Fruit fly (Drosophila melanogaster) whole organism, embryonic: Measurements from ENCODE around the gene CG8301.

Source experiments
- Atf6 ChIP-seq: fragments of 200-800 bp; sonication (Bioruptor generic); IDR thresholded peaks from 2 replicates; pipeline ENCODE4 v1.3.6; 2022; ENCODE audit warnings: missing biosample characterization, missing genetic modification characterization
- CG10147 ChIP-seq: fragments of 200-800 bp; sonication (Bioruptor generic); optimal IDR thresholded peaks from 2 replicates; lab custom pipeline; 2019; ENCODE audit warnings: missing biosample characterization, mild to moderate bottlenecking, missing genetic modification characterization, moderate library complexity
- CG10209 ChIP-seq: fragments of 200-800 bp; sonication (Bioruptor generic); optimal IDR thresholded peaks from 3 replicates; lab custom pipeline; 2017; ENCODE audit warnings: missing biosample characterization, mild to moderate bottlenecking, missing genetic modification characterization, missing genetic modification reagents
- CG10321 ChIP-seq: fragments of 200-800 bp; sonication (Bioruptor generic); IDR thresholded peaks from 2 replicates; pipeline ENCODE4 v1.3.6; 2022; ENCODE audit warnings: missing biosample characterization, missing genetic modification characterization
- CG10366 ChIP-seq: fragments of 200-800 bp; sonication (Bioruptor generic); IDR thresholded peaks from 2 replicates; pipeline ENCODE4 v1.3.6; 2022; ENCODE audit warnings: missing biosample characterization, missing genetic modification characterization
- CG10431 ChIP-seq: fragments of 200-800 bp; sonication (Bioruptor generic); optimal IDR thresholded peaks from 3 replicates; lab custom pipeline; 2018; ENCODE audit warnings: missing biosample characterization, mild to moderate bottlenecking, missing genetic modification characterization
- CG11456 ChIP-seq: fragments of 200-800 bp; sonication (Bioruptor generic); IDR thresholded peaks from 3 replicates; pipeline ENCODE4 v1.3.6; 2022; ENCODE audit warnings: missing biosample characterization, missing genetic modification characterization
- CG11696 ChIP-seq: fragments of 200-800 bp; sonication (Bioruptor generic); IDR thresholded peaks from 2 replicates; pipeline ENCODE4 v1.3.6; 2022; ENCODE audit warnings: missing biosample characterization, missing genetic modification characterization
- CG14710 ChIP-seq: fragments of 200-800 bp; sonication (Bioruptor generic); optimal IDR thresholded peaks from 3 replicates; lab custom pipeline; 2019; ENCODE audit warnings: missing biosample characterization, mild to moderate bottlenecking, missing genetic modification characterization, moderate library complexity
- CG1792 ChIP-seq: fragments of 200-800 bp; sonication (Bioruptor generic); optimal IDR thresholded peaks from 2 replicates; lab custom pipeline; 2016; ENCODE audit warnings: missing biosample characterization, missing genetic modification characterization
- CG2116 ChIP-seq: fragments of 200-800 bp; sonication (Bioruptor generic); optimal IDR thresholded peaks from 3 replicates; lab custom pipeline; 2018; ENCODE audit warnings: missing biosample characterization, mild to moderate bottlenecking, missing genetic modification characterization
- CG30020 ChIP-seq: fragments of 200-800 bp; optimal IDR thresholded peaks from 2 replicates; lab custom pipeline; 2019; ENCODE audit warnings: missing biosample characterization, mild to moderate bottlenecking, missing genetic modification characterization, moderate library complexity
- CG3065 ChIP-seq: fragments of 200-800 bp; sonication (Bioruptor generic); optimal IDR thresholded peaks from 2 replicates; lab custom pipeline; 2016; ENCODE audit warnings: missing biosample characterization, missing genetic modification characterization
- CG34422 ChIP-seq: fragments of 200-800 bp; sonication (Bioruptor generic); IDR thresholded peaks from 3 replicates; pipeline ENCODE4 v1.3.6; 2022; ENCODE audit warnings: missing biosample characterization, missing genetic modification characterization
- CG4360 ChIP-seq: fragments of 200-800 bp; sonication (Bioruptor generic); IDR thresholded peaks from 2 replicates; pipeline ENCODE4 v1.3.6; 2022; ENCODE audit warnings: missing biosample characterization, missing genetic modification characterization
- CG6683 ChIP-seq: fragments of 200-800 bp; sonication (Bioruptor generic); optimal IDR thresholded peaks from 2 replicates; lab custom pipeline; 2017; ENCODE audit warnings: missing biosample characterization, mild to moderate bottlenecking, missing genetic modification characterization, missing genetic modification reagents
- CG7372 ChIP-seq: fragments of 200-800 bp; sonication (Bioruptor generic); IDR thresholded peaks from 2 replicates; pipeline ENCODE4 v1.3.6; 2022; ENCODE audit warnings: missing biosample characterization, missing genetic modification characterization
- CG8388 ChIP-seq: fragments of 200-800 bp; sonication (Bioruptor generic); optimal IDR thresholded peaks from 2 replicates; lab custom pipeline; 2019; ENCODE audit warnings: missing biosample characterization, mild to moderate bottlenecking, missing genetic modification characterization, moderate library complexity
- CG8944 ChIP-seq: fragments of 200-800 bp; sonication (Bioruptor generic); optimal IDR thresholded peaks from 3 replicates; lab custom pipeline; 2016; ENCODE audit warnings: missing biosample characterization, missing genetic modification characterization
- CG9215 ChIP-seq: fragments of 200-800 bp; sonication (Bioruptor generic); IDR thresholded peaks from 2 replicates; pipeline ENCODE4 v1.3.6; 2022; ENCODE audit warnings: missing biosample characterization, missing genetic modification characterization
- D19B ChIP-seq: fragments of 200-800 bp; sonication (Bioruptor generic); optimal IDR thresholded peaks from 2 replicates; lab custom pipeline; 2017; ENCODE audit warnings: missing biosample characterization, mild to moderate bottlenecking, missing genetic modification characterization
- Deaf1 ChIP-seq: fragments of 200-800 bp; optimal IDR thresholded peaks from 3 replicates; lab custom pipeline; 2019; ENCODE audit warnings: missing biosample characterization, mild to moderate bottlenecking, missing genetic modification characterization, moderate library complexity
- Dip3 ChIP-seq: fragments of 200-800 bp; sonication (Bioruptor generic); optimal IDR thresholded peaks from 3 replicates; lab custom pipeline; 2016; ENCODE audit warnings: missing biosample characterization, missing genetic modification characterization
- Doc2 ChIP-seq: fragments of 200-800 bp; sonication (Bioruptor generic); IDR thresholded peaks from 2 replicates; pipeline ENCODE4 v1.3.6; 2022; ENCODE audit warnings: missing biosample characterization, missing genetic modification characterization
- Ets97D ChIP-seq: fragments of 200-800 bp; sonication (Bioruptor generic); optimal IDR thresholded peaks from 3 replicates; lab custom pipeline; 2016; ENCODE audit warnings: missing biosample characterization, missing genetic modification characterization
- HLHmδ ChIP-seq: fragments of 200-800 bp; sonication (Bioruptor generic); optimal IDR thresholded peaks from 2 replicates; lab custom pipeline; 2018; ENCODE audit warnings: missing biosample characterization, mild to moderate bottlenecking, missing genetic modification characterization, moderate library complexity
- Hr39 ChIP-seq: fragments of >200 bp; optimal IDR thresholded peaks from 2 replicates; lab custom pipeline; 2017
- Lpt ChIP-seq: fragments of >200 bp; optimal IDR thresholded peaks from 2 replicates; lab custom pipeline; 2018; ENCODE audit warnings: missing biosample characterization, missing genetic modification characterization
- NK7.1 ChIP-seq: fragments of 200-800 bp; sonication (Bioruptor generic); optimal IDR thresholded peaks from 3 replicates; lab custom pipeline; 2016; ENCODE audit warnings: missing biosample characterization, missing genetic modification characterization
- Rx ChIP-seq: fragments of 200-800 bp; sonication (Bioruptor generic); IDR thresholded peaks from 2 replicates; pipeline ENCODE4 v1.3.6; 2022; ENCODE audit warnings: missing biosample characterization, missing genetic modification characterization
- Trl ChIP-seq, 3 experiments: fragments of >200 bp in 2 of 3; fragments of 200-800 bp in 1 of 3; sonication (Bioruptor generic) in 1 of 3; optimal IDR thresholded peaks; 2 replicates in 1 of 3; 3 replicates in 2 of 3; lab custom pipeline; 2016 to 2017; ENCODE audit warnings: missing biosample characterization in 1 of 3, missing genetic modification characterization in 1 of 3
- Xrp1 ChIP-seq: fragments of 200-800 bp; sonication (Bioruptor generic); IDR thresholded peaks from 2 replicates; pipeline ENCODE4 v1.3.6; 2022; ENCODE audit warnings: missing biosample characterization, missing genetic modification characterization
- az2 ChIP-seq: fragments of 200-800 bp; sonication (Bioruptor generic); optimal IDR thresholded peaks from 3 replicates; lab custom pipeline; 2016; ENCODE audit warnings: missing biosample characterization, missing genetic modification characterization
- bab2 ChIP-seq: fragments of 200-800 bp; sonication (Bioruptor generic); optimal IDR thresholded peaks from 2 replicates; lab custom pipeline; 2016; ENCODE audit warnings: missing biosample characterization, missing genetic modification characterization
- cas ChIP-seq: fragments of 200-800 bp; sonication (Bioruptor generic); IDR thresholded peaks from 2 replicates; pipeline ENCODE4 v1.3.6; 2022; ENCODE audit warnings: missing biosample characterization, missing genetic modification characterization
- chn ChIP-seq: fragments of 200-800 bp; sonication (Bioruptor generic); optimal IDR thresholded peaks from 2 replicates; lab custom pipeline; 2016; ENCODE audit warnings: missing biosample characterization, missing genetic modification characterization
- crc ChIP-seq: fragments of 200-800 bp; sonication (Bioruptor generic); optimal IDR thresholded peaks from 2 replicates; lab custom pipeline; 2016; ENCODE audit warnings: missing biosample characterization, missing genetic modification characterization
- ems ChIP-seq: fragments of 200-800 bp; sonication (Bioruptor generic); optimal IDR thresholded peaks from 3 replicates; lab custom pipeline; 2016; ENCODE audit warnings: missing biosample characterization, missing genetic modification characterization
- fd102C ChIP-seq: fragments of 200-800 bp; sonication (Bioruptor generic); optimal IDR thresholded peaks from 2 replicates; lab custom pipeline; 2018; ENCODE audit warnings: missing biosample characterization, mild to moderate bottlenecking, missing genetic modification characterization, moderate library complexity
- gcm2 ChIP-seq: fragments of 200-800 bp; sonication (Bioruptor generic); optimal IDR thresholded peaks from 2 replicates; lab custom pipeline; 2016; ENCODE audit warnings: missing biosample characterization, missing genetic modification characterization
- ham ChIP-seq: fragments of 200-800 bp; sonication (Bioruptor generic); IDR thresholded peaks from 2 replicates; pipeline ENCODE4 v1.3.6; 2022; ENCODE audit warnings: missing biosample characterization, missing genetic modification characterization
- lab ChIP-seq: fragments of 200-800 bp; sonication (Bioruptor generic); optimal IDR thresholded peaks from 3 replicates; lab custom pipeline; 2017; ENCODE audit warnings: missing biosample characterization, missing genetic modification characterization, mild to moderate bottlenecking, moderate library complexity, missing genetic modification reagents
- lola ChIP-seq, 3 experiments: fragments of >200 bp in 2 of 3; fragments of 200-800 bp in 1 of 3; sonication (Bioruptor generic) in 1 of 3; optimal IDR thresholded peaks; 2 replicates each; lab custom pipeline; 2017 to 2019; ENCODE audit warnings: missing biosample characterization in 3 of 3, missing genetic modification characterization in 3 of 3, mild to moderate bottlenecking in 1 of 3, moderate library complexity in 1 of 3
- mam ChIP-seq: fragments of 200-800 bp; sonication (Bioruptor generic); optimal IDR thresholded peaks from 3 replicates; lab custom pipeline; 2016; ENCODE audit warnings: missing biosample characterization, missing genetic modification characterization
- org-1 ChIP-seq: fragments of 200-800 bp; sonication (Bioruptor generic); optimal IDR thresholded peaks from 2 replicates; lab custom pipeline; 2017; ENCODE audit warnings: missing biosample characterization, missing genetic modification characterization
- pfk ChIP-seq: fragments of 200-800 bp; sonication (Bioruptor generic); optimal IDR thresholded peaks from 2 replicates; lab custom pipeline; 2018; ENCODE audit warnings: missing biosample characterization, mild to moderate bottlenecking, missing genetic modification characterization, moderate library complexity
- row ChIP-seq: fragments of 200-800 bp; sonication (Bioruptor generic); IDR thresholded peaks from 3 replicates; pipeline ENCODE4 v1.3.6; 2022; ENCODE audit warnings: missing biosample characterization, missing genetic modification characterization
- sr ChIP-seq: fragments of 200-800 bp; sonication (Bioruptor generic); IDR thresholded peaks from 3 replicates; pipeline ENCODE4 v1.3.6; 2022; ENCODE audit warnings: missing biosample characterization, missing genetic modification characterization
- tio ChIP-seq: fragments of 200-800 bp; sonication (Bioruptor generic); optimal IDR thresholded peaks from 2 replicates; lab custom pipeline; 2017; ENCODE audit warnings: missing biosample characterization, missing genetic modification characterization, inconsistent platforms
- tx ChIP-seq: fragments of 200-800 bp; sonication (Bioruptor generic); optimal IDR thresholded peaks from 2 replicates; lab custom pipeline; 2016; ENCODE audit warnings: missing biosample characterization, missing genetic modification characterization
- unc-4 ChIP-seq: fragments of 200-800 bp; sonication (Bioruptor generic); IDR thresholded peaks from 2 replicates; pipeline ENCODE4 v1.3.6; 2022; ENCODE audit warnings: missing biosample characterization, missing genetic modification characterization; ENCODE audit not compliant: partially characterized antibody

CG8301 gene

DNA sequence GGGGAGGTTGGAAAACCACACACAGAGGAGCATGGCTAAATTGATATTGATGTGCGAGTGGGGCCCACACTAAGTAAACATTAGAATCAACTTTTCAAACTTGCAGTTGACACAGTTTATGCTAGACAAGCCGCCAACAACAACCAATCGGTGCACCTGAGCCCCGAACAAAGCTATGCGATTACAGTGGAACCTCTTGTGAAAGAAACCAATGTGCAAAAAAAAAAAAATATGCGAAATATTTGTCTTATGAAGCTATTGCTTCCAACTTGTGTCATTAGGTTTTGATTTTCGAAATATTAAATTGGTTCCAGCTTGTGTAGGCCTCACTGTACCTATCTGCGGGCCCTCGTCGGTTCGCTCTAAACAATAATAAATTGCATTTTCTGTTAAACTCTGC is 37.2 kb downstream of the CG8301 start (continued):
- TF ChIP-seq CG30020 (no peak), NK7.1 (peak; percentile 14), CG6683 (GFP tag; lab: Kevin White, UChicago) (peak; percentile 2), Dip3 (GFP tag; lab: Kevin White, UChicago) (peak; percentile 60), Ets97D (GFP tag; lab: Kevin White, UChicago) (peak; percentile 12), CG10366 (GFP tag; lab: Robert Waterston, UW) (peak; percentile 83), gcm2 (peak; percentile 69), Xrp1 (GFP tag; lab: Robert Waterston, UW) (peak; percentile 84), CG3065 (GFP tag; lab: Kevin White, UChicago) (no peak), CG10321 (peak; percentile 35; the same call in 1 of the 2 replicates), row (GFP tag; lab: Robert Waterston, UW) (peak; percentile 82), org-1 (GFP tag; lab: Kevin White, UChicago) (peak; percentile 72), CG34422 (GFP tag; lab: Robert Waterston, UW) (peak; percentile 85), tx (GFP tag; lab: Kevin White, UChicago) (peak; percentile 50), CG10431 (GFP tag; lab: Kevin White, UChicago) (no peak), sr (GFP tag; lab: Robert Waterston, UW) (no peak; the same call in 2 of the 3 replicates), CG7372 (peak; percentile 39; the same call in 1 of the 2 replicates), CG11456 (GFP tag; lab: Robert Waterston, UW) (peak; percentile 79; the same call in 2 of the 3 replicates), D19B (peak; percentile 28), cas (GFP tag; lab: Robert Waterston, UW) (0 out of 2 replicates have a peak, but pooled peaks have one; percentile 24), CG8388 (peak; percentile 73), az2 (GFP tag; lab: Kevin White, UChicago) (peak; percentile 71), Hr39 (no peak), CG2116 (peak; percentile 6), CG1792 (GFP tag; lab: Kevin White, UChicago) (peak; percentile 51), CG10209 (GFP tag; lab: Kevin White, UChicago) (peak; percentile 54), crc (peak; percentile 26), Rx (GFP tag; lab: Robert Waterston, UW) (peak; percentile 69; the same call in 1 of the 2 replicates), Trl (optimal IDR thresholded peaks at IDR 0.05; lab: Kevin White, UChicago) (no peak), Trl (GFP tag; optimal IDR thresholded peaks at IDR 0.05; lab: Kevin White, UChicago) (peak; percentile 66), unc-4 (no peak), Atf6 (GFP tag; lab: Robert Waterston, UW) (peak; percentile 49; the same call in 1 of the 2 replicates), CG9215 (GFP tag; lab: Robert Waterston, UW) (peak; percentile 52; the same call in 1 of the 2 replicates), CG11696 (GFP tag; lab: Robert Waterston, UW) (0 out of 2 replicates have a peak, but pooled peaks have one; percentile 52), CG8944 (GFP tag; lab: Kevin White, UChicago) (peak; percentile 44), ems (peak; percentile 58), CG4360 (GFP tag; lab: Robert Waterston, UW) (peak; percentile 56; the same call in 1 of the 2 replicates), Lpt (no peak), ham (GFP tag; lab: Robert Waterston, UW) (no peak), lab (GFP tag; lab: Kevin White, UChicago) (peak; percentile 78), lola (GFP tag; optimal IDR thresholded peaks at IDR 0.05; lab: Kevin White, UChicago) (peak in 1 of 3 experiments; percentile 44), CG14710 (tag; lab: Kevin White, UChicago) (peak; percentile 63), chn (GFP tag; lab: Kevin White, UChicago) (peak; percentile 62), tio (GFP tag; lab: Kevin White, UChicago) (peak; percentile 42), fd102C (GFP tag; lab: Kevin White, UChicago) (no peak), bab2 (peak; percentile 76), Doc2 (GFP tag; lab: Robert Waterston, UW) (peak; percentile 44; the same call in 1 of the 2 replicates), HLHmδ (GFP tag; lab: Kevin White, UChicago) (no peak), CG10147 (GFP tag; lab: Kevin White, UChicago) (no peak), Deaf1 (tag; lab: Kevin White, UChicago) (no peak), pfk (GFP tag; lab: Kevin White, UChicago) (no peak), mam (peak; percentile 63)
